Worm (Caenorhabditis elegans): ENCODE data around the gene srx-97.

- no peak for TF ChIP-seq hmg-1.2 (GFP tag; IDR thresholded peaks at IDR 0.05)
- no peak for TF ChIP-seq him-1 (tag; optimal IDR thresholded peaks at IDR 0.05)
- no peak for TF ChIP-seq mel-28 (tag; optimal IDR thresholded peaks at IDR 0.05; ENCODE audit: borderline replicate concordance)
- no peak for TF ChIP-seq lin-35 (GFP tag; optimal IDR thresholded peaks at IDR 0.05)
- no peak for TF ChIP-seq nfya-1 (tag; optimal IDR thresholded peaks at IDR 0.05; ENCODE audit: borderline replicate concordance, insufficient read depth)
- no peak for TF ChIP-seq snpc-4 (GFP tag; optimal IDR thresholded peaks at IDR 0.05)
- TF ChIP-seq snpc-4 (tag; optimal IDR thresholded peaks at IDR 0.05): no peak
- no peak for TF ChIP-seq ets-4 (GFP tag; optimal IDR thresholded peaks at IDR 0.05)
- TF ChIP-seq aptf-2 (GFP tag; conservative IDR thresholded peaks at IDR 0.05): peak; percentile 56; the same call in 1 of the 2 replicates
- no peak for TF ChIP-seq C17E4.6 (GFP tag; IDR thresholded peaks at IDR 0.05)
These were observed 48.4 kb downstream of the srx-97 start for ce11 chrII:3620862-3621261.

Data from whole organism, young adult.